Worm (Caenorhabditis elegans): ENCODE data around the gene Y39B6A.27.
"Not testable (repeated sequence)": the region's sequence is repeated elsewhere in the genome, so short reads cannot be mapped to it uniquely, and the experiment has no call there.

The Y39B6A.27 gene

ce11 chrV:19001656-19002055 lies 29.9 kb upstream of the Y39B6A.27 start, which contains the start of gene Y39B6A.33:
Gene Y39B6A.33, plus strand, starts transcription at chrV:19001956.
- TF ChIP-seq ref-1 (GFP tag; conservative IDR thresholded peaks at IDR 0.05): no peak
- TF ChIP-seq med-1 (GFP tag; optimal IDR thresholded peaks at IDR 0.05; ENCODE audit: insufficient read depth): no peak

- TF ChIP-seq klf-2 (GFP tag; conservative IDR thresholded peaks at IDR 0.05) (no peak), flt-1 (GFP tag; IDR thresholded peaks at IDR 0.05) (no peak), ref-1 (GFP tag; conservative IDR thresholded peaks at IDR 0.05) (no peak), ztf-29 (GFP tag; IDR thresholded peaks at IDR 0.05) (no peak), med-1 (GFP tag; optimal IDR thresholded peaks at IDR 0.05; ENCODE audit: insufficient read depth) (no peak), cog-1 (tag; optimal IDR thresholded peaks at IDR 0.05) (no peak), T22C8.4 (GFP tag; IDR thresholded peaks at IDR 0.05) (peak; percentile 77), ztf-23 (GFP tag; IDR thresholded peaks at IDR 0.05) (no peak), tab-1 (GFP tag; IDR thresholded peaks at IDR 0.05) (no peak)
Measured at ce11 chrV:19010405-19010804, 21.2 kb upstream of the Y39B6A.27 start.

ce11 chrV:19013215-19013614 lies 18.3 kb upstream of the Y39B6A.27 start:
- TF ChIP-seq klf-2 (GFP tag; conservative IDR thresholded peaks at IDR 0.05): no peak

- not testable (repeated sequence) for TF ChIP-seq klf-2 (GFP tag; conservative IDR thresholded peaks at IDR 0.05); cog-1 (tag; optimal IDR thresholded peaks at IDR 0.05); ztf-23 (GFP tag; IDR thresholded peaks at IDR 0.05)
Measured at ce11 chrV:19014273-19014672, 17.3 kb upstream of the Y39B6A.27 start, which contains the start of gene Y39B6A.30. Gene Y39B6A.30, plus strand, starts transcription at chrV:19014573.

ce11 chrV:19014940-19015339 lies 16.6 kb upstream of the Y39B6A.27 start:
- TF ChIP-seq T22C8.4 (GFP tag; IDR thresholded peaks at IDR 0.05): peak; percentile 79

- TF ChIP-seq tab-1 (GFP tag; IDR thresholded peaks at IDR 0.05) (no peak), ref-1 (GFP tag; conservative IDR thresholded peaks at IDR 0.05) (no peak), flt-1 (GFP tag; IDR thresholded peaks at IDR 0.05) (no peak), med-1 (GFP tag; optimal IDR thresholded peaks at IDR 0.05; ENCODE audit: insufficient read depth) (no peak), T22C8.4 (GFP tag; IDR thresholded peaks at IDR 0.05) (peak; percentile 85), ztf-23 (GFP tag; IDR thresholded peaks at IDR 0.05) (no peak), ztf-29 (GFP tag; IDR thresholded peaks at IDR 0.05) (no peak)
Measured at ce11 chrV:19019239-19019638, 12.3 kb upstream of the Y39B6A.27 start.

ce11 chrV:19024683-19025082 lies 6.9 kb upstream of the Y39B6A.27 start, which contains the start of gene Y39B6A.29:
Gene Y39B6A.29, minus strand, starts transcription at chrV:19024783.
- no peak for TF ChIP-seq flt-1 (GFP tag; IDR thresholded peaks at IDR 0.05)
- no peak for TF ChIP-seq ref-1 (GFP tag; conservative IDR thresholded peaks at IDR 0.05)
- TF ChIP-seq ztf-29 (GFP tag; IDR thresholded peaks at IDR 0.05): no peak
- TF ChIP-seq cog-1 (tag; optimal IDR thresholded peaks at IDR 0.05): no peak
- no peak for TF ChIP-seq T22C8.4 (GFP tag; IDR thresholded peaks at IDR 0.05)
- TF ChIP-seq klf-2 (GFP tag; conservative IDR thresholded peaks at IDR 0.05): no peak
- TF ChIP-seq med-1 (GFP tag; optimal IDR thresholded peaks at IDR 0.05; ENCODE audit: insufficient read depth): no peak
- no peak for TF ChIP-seq tab-1 (GFP tag; IDR thresholded peaks at IDR 0.05)
- TF ChIP-seq ztf-23 (GFP tag; IDR thresholded peaks at IDR 0.05): no peak

- TF ChIP-seq T22C8.4 (GFP tag; IDR thresholded peaks at IDR 0.05) (no peak), tab-1 (GFP tag; IDR thresholded peaks at IDR 0.05) (no peak), med-1 (GFP tag; optimal IDR thresholded peaks at IDR 0.05; ENCODE audit: insufficient read depth) (no peak), ref-1 (GFP tag; conservative IDR thresholded peaks at IDR 0.05) (no peak)
Measured at ce11 chrV:19026163-19026562, 5.4 kb upstream of the Y39B6A.27 start, which contains the start of gene Y39B6A.25. Gene Y39B6A.25, plus strand, starts transcription at chrV:19026463.

ce11 chrV:19026757-19027156 lies 4.8 kb upstream of the Y39B6A.27 start:
- TF ChIP-seq T22C8.4 (GFP tag; IDR thresholded peaks at IDR 0.05): peak; percentile 82

ce11 chrV:19027338-19027737 lies 4.2 kb upstream of the Y39B6A.27 start:
- TF ChIP-seq flt-1 (GFP tag; IDR thresholded peaks at IDR 0.05) (no peak), ztf-29 (GFP tag; IDR thresholded peaks at IDR 0.05) (no peak), T22C8.4 (GFP tag; IDR thresholded peaks at IDR 0.05) (peak; percentile 91)

ce11 chrV:19036061-19036460 lies 4.5 kb downstream of the Y39B6A.27 start:
- TF ChIP-seq klf-2 (GFP tag; conservative IDR thresholded peaks at IDR 0.05) (no peak), flt-1 (GFP tag; IDR thresholded peaks at IDR 0.05) (no peak), T22C8.4 (GFP tag; IDR thresholded peaks at IDR 0.05) (peak; percentile 74)

ce11 chrV:19037222-19037621 lies 5.7 kb downstream of the Y39B6A.27 start, which contains the start of gene asp-17:
Gene asp-17, minus strand, starts transcription at chrV:19037322.
- no peak for TF ChIP-seq ref-1 (GFP tag; conservative IDR thresholded peaks at IDR 0.05)
- TF ChIP-seq tab-1 (GFP tag; IDR thresholded peaks at IDR 0.05): no peak
- TF ChIP-seq flt-1 (GFP tag; IDR thresholded peaks at IDR 0.05): no peak
- TF ChIP-seq ztf-23 (GFP tag; IDR thresholded peaks at IDR 0.05): no peak
- TF ChIP-seq T22C8.4 (GFP tag; IDR thresholded peaks at IDR 0.05): no peak
- no peak for TF ChIP-seq med-1 (GFP tag; optimal IDR thresholded peaks at IDR 0.05; ENCODE audit: insufficient read depth)
- TF ChIP-seq ztf-29 (GFP tag; IDR thresholded peaks at IDR 0.05): no peak
- no peak for TF ChIP-seq cog-1 (tag; optimal IDR thresholded peaks at IDR 0.05)
- no peak for TF ChIP-seq klf-2 (GFP tag; conservative IDR thresholded peaks at IDR 0.05)

Data from whole organism, midembryonic.